Fruit fly (Drosophila melanogaster): ENCODE results near the gene CG14722.

CG14722 gene

DNA sequence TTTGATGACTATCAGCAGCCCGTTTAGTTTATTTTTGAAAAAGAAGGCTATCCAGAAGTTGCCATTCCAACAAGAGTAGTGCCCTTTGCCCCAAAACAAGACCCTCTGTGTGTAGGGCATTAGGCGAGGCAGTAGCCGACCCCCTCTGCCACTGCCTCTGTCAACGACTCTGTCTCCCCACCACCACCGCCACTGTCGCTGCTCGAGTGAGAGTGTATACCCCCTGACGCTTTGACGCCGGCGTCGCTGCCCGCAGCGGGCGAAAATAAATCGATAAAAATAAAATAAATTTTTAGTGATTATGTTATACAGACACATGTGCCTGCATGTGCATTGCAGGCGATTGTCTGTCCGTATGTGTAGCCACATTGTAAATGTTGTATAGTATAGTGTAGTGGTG, 35.4 kb downstream of the CG14722 start (continued):
- TF ChIP-seq Dip3 (GFP tag; optimal IDR thresholded peaks at IDR 0.05) (no peak), Opbp (GFP tag; IDR thresholded peaks at IDR 0.05; ENCODE audit: partially characterized antibody) (no peak), gcm (GFP tag; optimal IDR thresholded peaks at IDR 0.05) (peak; percentile 15), Ssrp (tag; optimal IDR thresholded peaks at IDR 0.05) (no peak), CG16863 (GFP tag; optimal IDR thresholded peaks at IDR 0.05) (no peak), bsh (GFP tag; optimal IDR thresholded peaks at IDR 0.05) (no peak), CG15073 (GFP tag; optimal IDR thresholded peaks at IDR 0.05) (no peak), CG18599 (GFP tag; optimal IDR thresholded peaks at IDR 0.05) (no peak), YL-1 (GFP tag; optimal IDR thresholded peaks at IDR 0.05) (no peak), CG14050 (GFP tag; IDR thresholded peaks at IDR 0.05) (no peak), CG7357 (GFP tag; IDR thresholded peaks at IDR 0.05) (no peak), p53 (GFP tag; optimal IDR thresholded peaks at IDR 0.05) (no peak), Neu2 (GFP tag; optimal IDR thresholded peaks at IDR 0.05; ENCODE audit: borderline replicate concordance) (no peak), CG7745 (tag; optimal IDR thresholded peaks at IDR 0.05) (no peak), Sox100B (GFP tag; optimal IDR thresholded peaks at IDR 0.05) (no peak), z (GFP tag; IDR thresholded peaks at IDR 0.05) (no peak), tap (tag; optimal IDR thresholded peaks at IDR 0.05) (no peak), Xbp1 (GFP tag; optimal IDR thresholded peaks at IDR 0.05) (no peak), al (GFP tag; IDR thresholded peaks at IDR 0.05) (no peak), grn (GFP tag; optimal IDR thresholded peaks at IDR 0.05) (no peak), gro (GFP tag; optimal IDR thresholded peaks at IDR 0.05) (no peak), Poxn (GFP tag; IDR thresholded peaks at IDR 0.05) (no peak), CG11504 (tag; optimal IDR thresholded peaks at IDR 0.05) (peak; percentile 25), MBD-R2 (GFP tag; IDR thresholded peaks at IDR 0.05) (no peak), sens-2 (GFP tag; IDR thresholded peaks at IDR 0.05) (no peak), CG10147 (GFP tag; optimal IDR thresholded peaks at IDR 0.05) (no peak), CG18476 (GFP tag; optimal IDR thresholded peaks at IDR 0.05) (no peak), CG6791 (GFP tag; IDR thresholded peaks at IDR 0.05; ENCODE audit: partially characterized antibody) (no peak), esg (GFP tag; conservative IDR thresholded peaks at IDR 0.05) (no peak), CG4854 (GFP tag; optimal IDR thresholded peaks at IDR 0.05) (no peak), btn (GFP tag; optimal IDR thresholded peaks at IDR 0.05) (peak; percentile 4), zen (tag; optimal IDR thresholded peaks at IDR 0.05) (no peak), ttk (GFP tag; IDR thresholded peaks at IDR 0.05) (no peak), CG32767 (GFP tag; IDR thresholded peaks at IDR 0.05) (peak; percentile 68; the same call in 1 of the 2 replicates), kah (GFP tag; optimal IDR thresholded peaks at IDR 0.05) (peak; percentile 67), Jarid2 (GFP tag; optimal IDR thresholded peaks at IDR 0.05) (no peak), CG13424 (tag; optimal IDR thresholded peaks at IDR 0.05) (no peak), ken (GFP tag; IDR thresholded peaks at IDR 0.05) (0 out of 3 replicates have a peak, but pooled peaks have one; percentile 41), Doc3 (GFP tag; IDR thresholded peaks at IDR 0.05; ENCODE audit: partially characterized antibody) (no peak), Vsx1 (GFP tag; optimal IDR thresholded peaks at IDR 0.05) (no peak), CG30431 (GFP tag; optimal IDR thresholded peaks at IDR 0.05) (no peak), run (tag; optimal IDR thresholded peaks at IDR 0.05) (no peak), Dref (GFP tag; IDR thresholded peaks at IDR 0.05) (no peak), HLHmδ (GFP tag; optimal IDR thresholded peaks at IDR 0.05) (no peak), tgo (GFP tag; IDR thresholded peaks at IDR 0.05) (no peak), CG15601 (tag; optimal IDR thresholded peaks at IDR 0.05) (no peak), CG7372 (GFP tag; IDR thresholded peaks at IDR 0.05) (no peak), Stat92E (GFP tag; optimal IDR thresholded peaks at IDR 0.05) (no peak), corto (GFP tag; optimal IDR thresholded peaks at IDR 0.05) (no peak), vnd (GFP tag; IDR thresholded peaks at IDR 0.05; ENCODE audit: partially characterized antibody) (no peak), ab (GFP tag; optimal IDR thresholded peaks at IDR 0.05) (no peak)
